Worm (Caenorhabditis elegans) whole organism, early embryonic: ENCODE measurements around the gene B0303.14.

Source experiments
- ama-1 ChIP-seq: fragments of 150-350 bp; optimal IDR thresholded peaks from 2 replicates; lab custom pipeline; 2014
- flt-1 ChIP-seq: fragments of 200-800 bp; sonication (Bioruptor generic); IDR thresholded peaks from 2 replicates; pipeline ENCODE4 v1.3.6; 2022; ENCODE audit warnings: missing genetic modification characterization, missing compliant biosample characterization
- hmbx-1 ChIP-seq: sonication (generic microtip); optimal IDR thresholded peaks from 2 replicates; lab custom pipeline; 2016; ENCODE audit warnings: mild to moderate bottlenecking, missing genetic modification characterization, missing compliant biosample characterization
- hmg-4 ChIP-seq: fragments of 200-800 bp; sonication (Bioruptor generic); optimal IDR thresholded peaks from 2 replicates; lab custom pipeline; 2018; ENCODE audit warnings: mild to moderate bottlenecking, missing genetic modification characterization, missing compliant biosample characterization
- scrt-1 ChIP-seq: fragments of 200-800 bp; sonication (Bioruptor generic); IDR thresholded peaks from 2 replicates; pipeline ENCODE4 v1.3.6; 2022; ENCODE audit warnings: missing genetic modification characterization, missing compliant biosample characterization

DNA sequence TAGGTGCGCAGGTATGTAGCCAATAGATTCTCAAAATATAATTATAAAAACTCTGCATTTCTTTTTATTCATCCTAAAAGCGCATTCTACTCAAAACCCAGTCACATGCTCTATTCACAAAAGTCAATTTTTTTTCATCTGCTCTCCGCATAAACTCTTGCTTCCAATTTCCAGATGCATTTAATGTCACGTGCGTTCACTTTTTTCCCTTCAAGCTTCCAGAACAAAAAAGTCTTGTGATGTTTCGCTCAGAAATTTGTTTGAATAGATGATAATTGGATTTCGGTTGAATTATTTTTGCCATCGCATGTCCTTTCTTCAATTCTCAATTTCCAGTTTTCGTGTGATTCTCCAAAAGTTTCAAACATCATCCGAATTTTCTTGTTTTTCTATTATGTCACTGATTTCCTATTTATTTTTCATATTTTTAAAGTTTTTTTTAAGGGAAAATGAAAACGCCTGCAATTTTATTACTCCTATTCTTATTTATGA lies 51.0 kb downstream of the B0303.14 start, which contains the start of gene F22B7.1:
- TF ChIP-seq flt-1 (GFP tag; lab: Robert Waterston, UW) (no peak), ama-1 (lab: Kevin White, UChicago) (no peak), hmbx-1 (tag; lab: Kevin White, UChicago) (no peak), scrt-1 (no peak), hmg-4 (GFP tag; lab: Kevin White, UChicago) (no peak)
